Worm (Caenorhabditis elegans) whole organism, young adult: ENCODE measurements around the gene cmtr-1.

ENCODE experiments used
- B0261.1 ChIP-seq: sonication (generic microtip); optimal IDR thresholded peaks from 2 replicates; lab custom pipeline; 2016; ENCODE audit warnings: mild to moderate bottlenecking, missing genetic modification characterization, moderate library complexity, missing compliant biosample characterization
- B0336.3 ChIP-seq: fragments of 200-800 bp; sonication (Bioruptor generic); IDR thresholded peaks from 2 replicates; pipeline ENCODE4 v1.3.6; 2022; ENCODE audit warnings: missing genetic modification characterization, missing compliant biosample characterization
- C06A6.2 ChIP-seq: fragments of 200-800 bp; sonication (Bioruptor generic); conservative IDR thresholded peaks from 2 replicates; pipeline ENCODE4 v1.3.6; 2022; ENCODE audit warnings: missing genetic modification characterization, missing compliant biosample characterization
- F10E7.11 ChIP-seq: sonication (generic microtip); optimal IDR thresholded peaks from 2 replicates; lab custom pipeline; 2017; ENCODE audit warnings: mild to moderate bottlenecking, missing genetic modification characterization, moderate library complexity, missing compliant biosample characterization
- F22D6.2 ChIP-seq: sonication (generic microtip); optimal IDR thresholded peaks from 2 replicates; lab custom pipeline; 2016; ENCODE audit warnings: mild to moderate bottlenecking, missing genetic modification characterization, missing compliant biosample characterization
- F33H1.4 ChIP-seq: fragments of 200-800 bp; sonication (Bioruptor generic); IDR thresholded peaks from 2 replicates; pipeline ENCODE4 v1.3.6; 2022; ENCODE audit warnings: missing genetic modification reagents, missing genetic modification characterization, missing compliant biosample characterization
- F37B4.10 ChIP-seq: fragments of 200-800 bp; sonication (Bioruptor generic); IDR thresholded peaks from 2 replicates; pipeline ENCODE4 v1.3.6; 2022; ENCODE audit warnings: missing genetic modification characterization, missing compliant biosample characterization
- F49E8.2 ChIP-seq: sonication (generic microtip); optimal IDR thresholded peaks from 3 replicates; lab custom pipeline; 2017; ENCODE audit warnings: missing genetic modification characterization, mild to moderate bottlenecking, missing compliant biosample characterization, antibody characterized with exemption, moderate library complexity; ENCODE audit not compliant: insufficient read depth
- F57A8.1 ChIP-seq: fragments of 200-800 bp; sonication (Bioruptor generic); optimal IDR thresholded peaks from 2 replicates; lab custom pipeline; 2018; ENCODE audit warnings: mild to moderate bottlenecking, missing genetic modification characterization, moderate library complexity, missing compliant biosample characterization
- K12H6.12 ChIP-seq: fragments of 200-800 bp; sonication (Bioruptor generic); optimal IDR thresholded peaks from 2 replicates; lab custom pipeline; 2018; ENCODE audit warnings: mild to moderate bottlenecking, missing genetic modification characterization, missing compliant biosample characterization
- T26A5.8 ChIP-seq: sonication (generic microtip); optimal IDR thresholded peaks from 2 replicates; lab custom pipeline; 2016; ENCODE audit warnings: missing genetic modification characterization, missing compliant biosample characterization
- Y53G8AR.9 ChIP-seq: fragments of 200-800 bp; sonication (Bioruptor generic); conservative IDR thresholded peaks from 2 replicates; pipeline ENCODE4 v1.3.6; 2022; ENCODE audit warnings: missing genetic modification reagents, missing genetic modification characterization, missing compliant biosample characterization
- Y56A3A.18 ChIP-seq: fragments of 200-800 bp; sonication (Bioruptor generic); IDR thresholded peaks from 2 replicates; pipeline ENCODE4 v1.3.6; 2022; ENCODE audit warnings: missing genetic modification reagents, missing genetic modification characterization, missing compliant biosample characterization
- Y67H2A.10 ChIP-seq: fragments of 200-800 bp; sonication (Bioruptor generic); conservative IDR thresholded peaks from 2 replicates; pipeline ENCODE4 v1.3.6; 2022; ENCODE audit warnings: missing genetic modification reagents, missing genetic modification characterization, missing compliant biosample characterization
- Y79H2A.3 ChIP-seq: fragments of 200-800 bp; sonication (Bioruptor generic); conservative IDR thresholded peaks from 2 replicates; pipeline ENCODE4 v1.3.6; 2022; ENCODE audit warnings: missing genetic modification reagents, missing genetic modification characterization, missing compliant biosample characterization
- ama-1 ChIP-seq, 3 experiments: fragments of 150-350 bp in 1 of 3; sonication (generic microtip) in 2 of 3; optimal IDR thresholded peaks; 2 replicates each; lab custom pipeline; 2014 to 2018; ENCODE audit warnings: missing biosample characterization in 2 of 3, missing genetic modification characterization in 2 of 3, missing genetic modification reagents in 2 of 3
- attf-6 ChIP-seq: fragments of 200-800 bp; sonication (Bioruptor generic); IDR thresholded peaks from 2 replicates; pipeline ENCODE4 v1.3.6; 2022; ENCODE audit warnings: missing genetic modification reagents, missing genetic modification characterization, missing compliant biosample characterization
- ccch-3 ChIP-seq: fragments of 200-800 bp; sonication (Bioruptor generic); optimal IDR thresholded peaks from 2 replicates; lab custom pipeline; 2018; ENCODE audit warnings: mild to moderate bottlenecking, missing genetic modification characterization, missing compliant biosample characterization
- ceh-79 ChIP-seq: sonication (generic microtip); optimal IDR thresholded peaks from 2 replicates; lab custom pipeline; 2017; ENCODE audit warnings: mild to moderate bottlenecking, missing genetic modification characterization, missing compliant biosample characterization
- ceh-91 ChIP-seq: fragments of 200-800 bp; sonication (Bioruptor generic); IDR thresholded peaks from 2 replicates; pipeline ENCODE4 v1.3.6; 2022; ENCODE audit warnings: missing genetic modification reagents, missing genetic modification characterization, missing compliant biosample characterization
- die-1 ChIP-seq: sonication (generic microtip); optimal IDR thresholded peaks from 2 replicates; lab custom pipeline; 2016; ENCODE audit warnings: missing genotype, mild to moderate bottlenecking, missing genetic modification characterization, missing compliant biosample characterization
- efl-1 ChIP-seq: fragments of 150-350 bp; optimal IDR thresholded peaks from 2 replicates; lab custom pipeline; 2014; ENCODE audit warnings: missing biosample characterization, missing genetic modification reagents, missing genetic modification characterization
- egrh-3 ChIP-seq: fragments of 200-800 bp; sonication (Bioruptor generic); IDR thresholded peaks from 2 replicates; pipeline ENCODE4 v1.3.6; 2022; ENCODE audit warnings: missing genetic modification reagents, missing genetic modification characterization, missing compliant biosample characterization
- ekl-4 ChIP-seq: fragments of 200-800 bp; sonication (Bioruptor generic); IDR thresholded peaks from 2 replicates; pipeline ENCODE4 v1.3.6; 2022; ENCODE audit warnings: missing genetic modification reagents, missing genetic modification characterization, missing compliant biosample characterization
- hmg-1.2 ChIP-seq: fragments of 200-800 bp; sonication (Bioruptor generic); IDR thresholded peaks from 2 replicates; pipeline ENCODE4 v1.3.6; 2022; ENCODE audit warnings: missing genetic modification reagents, missing genetic modification characterization, missing compliant biosample characterization
- hmg-20 ChIP-seq: fragments of 200-800 bp; sonication (Bioruptor generic); IDR thresholded peaks from 2 replicates; pipeline ENCODE4 v1.3.6; 2022; ENCODE audit warnings: missing genetic modification reagents, missing genetic modification characterization, missing compliant biosample characterization
- let-526 ChIP-seq: fragments of 200-800 bp; sonication (Bioruptor generic); IDR thresholded peaks from 2 replicates; pipeline ENCODE4 v1.3.6; 2022; ENCODE audit warnings: missing genetic modification reagents, missing genetic modification characterization, missing compliant biosample characterization
- lin-26 ChIP-seq: fragments of 200-800 bp; sonication (Bioruptor generic); IDR thresholded peaks from 2 replicates; pipeline ENCODE4 v1.3.6; 2022; ENCODE audit warnings: missing genetic modification reagents, missing genetic modification characterization, missing compliant biosample characterization
- lin-35 ChIP-seq, 3 experiments: fragments of 150-350 bp in 2 of 3; sonication (generic microtip) in 1 of 3; optimal IDR thresholded peaks; 2 replicates each; lab custom pipeline; 2014 to 2018; ENCODE audit warnings: missing biosample characterization in 3 of 3, missing genetic modification characterization in 3 of 3, missing genetic modification reagents in 3 of 3
- lsl-1 ChIP-seq: fragments of 200-800 bp; sonication (Bioruptor generic); optimal IDR thresholded peaks from 2 replicates; lab custom pipeline; 2018; ENCODE audit warnings: mild to moderate bottlenecking, missing genetic modification characterization, moderate library complexity, missing compliant biosample characterization
- lsy-27 ChIP-seq: sonication (generic microtip); optimal IDR thresholded peaks from 2 replicates; lab custom pipeline; 2017; ENCODE audit warnings: missing genetic modification characterization, mild to moderate bottlenecking, missing compliant biosample characterization, antibody characterized with exemption, missing genotype, borderline replicate concordance; ENCODE audit not compliant: insufficient read depth
- madf-10 ChIP-seq: sonication (generic microtip); optimal IDR thresholded peaks from 2 replicates; lab custom pipeline; 2016; ENCODE audit warnings: mild to moderate bottlenecking, missing genetic modification characterization, missing compliant biosample characterization
- madf-3 ChIP-seq: fragments of 200-800 bp; sonication (Bioruptor generic); IDR thresholded peaks from 2 replicates; pipeline ENCODE4 v1.3.6; 2022; ENCODE audit warnings: missing genetic modification reagents, missing genetic modification characterization, missing compliant biosample characterization
- madf-8 ChIP-seq: fragments of 200-800 bp; sonication (Bioruptor generic); conservative IDR thresholded peaks from 2 replicates; pipeline ENCODE4 v1.3.6; 2022; ENCODE audit warnings: missing genetic modification reagents, missing genetic modification characterization, missing compliant biosample characterization
- mcd-1 ChIP-seq: fragments of 200-800 bp; sonication (Bioruptor generic); IDR thresholded peaks from 2 replicates; pipeline ENCODE4 v1.3.6; 2022; ENCODE audit warnings: missing genetic modification reagents, missing genetic modification characterization, missing compliant biosample characterization
- mxl-1 ChIP-seq: sonication (generic microtip); optimal IDR thresholded peaks from 2 replicates; lab custom pipeline; 2016; ENCODE audit warnings: missing genetic modification characterization, missing compliant biosample characterization
- nhr-80 ChIP-seq: sonication (generic microtip); optimal IDR thresholded peaks from 2 replicates; lab custom pipeline; 2016; ENCODE audit warnings: missing genetic modification characterization, missing compliant biosample characterization
- rcor-1 ChIP-seq: fragments of 200-800 bp; sonication (Bioruptor generic); IDR thresholded peaks from 2 replicates; pipeline ENCODE4 v1.3.6; 2022; ENCODE audit warnings: missing genetic modification reagents, missing genetic modification characterization, missing compliant biosample characterization
- rpc-1 ChIP-seq, 2 experiments: fragments of 150-350 bp in 1 of 2; sonication (generic microtip) in 1 of 2; optimal IDR thresholded peaks; 2 replicates each; lab custom pipeline; 2014 to 2018; ENCODE audit warnings: missing biosample characterization in 1 of 2, missing genetic modification characterization in 1 of 2, missing genetic modification reagents in 1 of 2, missing genotype in 1 of 2
- snpc-1.1 ChIP-seq: sonication (generic microtip); optimal IDR thresholded peaks from 2 replicates; lab custom pipeline; 2017; ENCODE audit warnings: missing genetic modification characterization, mild to moderate bottlenecking, missing compliant biosample characterization, antibody characterized with exemption, moderate library complexity, missing genotype, missing genetic modification reagents; ENCODE audit not compliant: insufficient read depth
- sptf-2 ChIP-seq: fragments of 200-800 bp; sonication (Bioruptor generic); optimal IDR thresholded peaks from 2 replicates; lab custom pipeline; 2018; ENCODE audit warnings: mild to moderate bottlenecking, missing genetic modification characterization, missing compliant biosample characterization
- tbx-9 ChIP-seq: sonication (generic microtip); optimal IDR thresholded peaks from 2 replicates; lab custom pipeline; 2016; ENCODE audit warnings: borderline replicate concordance, missing genetic modification characterization, inconsistent platforms, missing compliant biosample characterization
- tlf-1 ChIP-seq: fragments of 200-800 bp; sonication (Bioruptor generic); optimal IDR thresholded peaks from 2 replicates; lab custom pipeline; 2018; ENCODE audit warnings: mild to moderate bottlenecking, missing genetic modification characterization, missing compliant biosample characterization
- unc-62 ChIP-seq: fragments of 150-350 bp; optimal IDR thresholded peaks from 2 replicates; lab custom pipeline; 2014; ENCODE audit warnings: missing biosample characterization, missing genetic modification reagents, missing genetic modification characterization
- zim-3 ChIP-seq: sonication (generic microtip); optimal IDR thresholded peaks from 2 replicates; lab custom pipeline; 2017; ENCODE audit warnings: mild to moderate bottlenecking, missing genetic modification characterization, moderate library complexity, missing compliant biosample characterization
- ztf-25 ChIP-seq: fragments of 200-800 bp; sonication (Bioruptor generic); IDR thresholded peaks from 2 replicates; pipeline ENCODE4 v1.3.6; 2022; ENCODE audit warnings: missing genetic modification reagents, missing genetic modification characterization, missing compliant biosample characterization

cmtr-1 gene

ce11 chrII:15010366-15011235 is 15.3 kb upstream of the cmtr-1 start, which contains the start of the genes Y53F4B.9 and Y53F4B.11 (continued):
- TF ChIP-seq ceh-79 (no peak), F37B4.10 (no peak), rcor-1 (peak; percentile 83), attf-6 (GFP tag; lab: Robert Waterston, UW) (peak; percentile 81), F57A8.1 (no peak), F22D6.2 (no peak), unc-62 (GFP tag; lab: Kevin White, UChicago) (no peak), ztf-25 (GFP tag; lab: Robert Waterston, UW) (0 out of 2 replicates have a peak, but pooled peaks have one; percentile 31), B0336.3 (GFP tag; lab: Robert Waterston, UW) (peak; percentile 92), efl-1 (GFP tag; lab: Kevin White, UChicago) (peak; percentile 100), lsl-1 (peak; percentile 85), Y53G8AR.9 (GFP tag; lab: Robert Waterston, UW) (peak; percentile 90), let-526 (GFP tag; lab: Robert Waterston, UW) (no peak), F49E8.2 (peak; percentile 88), ekl-4 (GFP tag; lab: Robert Waterston, UW) (peak; percentile 88), rpc-1 (optimal IDR thresholded peaks at IDR 0.05; lab: Kevin White, UChicago) (no peak), rpc-1 (tag; optimal IDR thresholded peaks at IDR 0.05; lab: Kevin White, UChicago) (no peak), Y67H2A.10 (GFP tag; lab: Robert Waterston, UW) (no peak), ccch-3 (GFP tag; lab: Kevin White, UChicago) (no peak), F10E7.11 (tag; lab: Kevin White, UChicago) (no peak), tlf-1 (peak; percentile 90), hmg-1.2 (GFP tag; lab: Robert Waterston, UW) (peak; percentile 72), madf-8 (GFP tag; lab: Robert Waterston, UW) (peak; percentile 97), nhr-80 (tag; lab: Kevin White, UChicago) (no peak), lin-26 (GFP tag; lab: Robert Waterston, UW) (0 out of 2 replicates have a peak, but pooled peaks have one; percentile 10), ceh-91 (GFP tag; lab: Robert Waterston, UW) (peak; percentile 97), K12H6.12 (tag; lab: Kevin White, UChicago) (no peak), lsy-27 (tag; lab: Kevin White, UChicago) (no peak), T26A5.8 (tag; lab: Kevin White, UChicago) (no peak), C06A6.2 (no peak), sptf-2 (GFP tag; lab: Kevin White, UChicago) (no peak), ama-1 (optimal IDR thresholded peaks at IDR 0.05; lab: Kevin White, UChicago) (no peak), ama-1 (GFP tag; optimal IDR thresholded peaks at IDR 0.05; lab: Kevin White, UChicago) (no peak), F33H1.4 (GFP tag; lab: Robert Waterston, UW) (peak; percentile 88), Y79H2A.3 (GFP tag; lab: Robert Waterston, UW) (0 out of 2 replicates have a peak, but pooled peaks have one; percentile 13), egrh-3 (GFP tag; lab: Robert Waterston, UW) (peak; percentile 32; the same call in 1 of the 2 replicates), lin-35 (GFP tag; optimal IDR thresholded peaks at IDR 0.05; lab: Kevin White, UChicago) (peak; percentile 89 to 97 (median 92)), madf-10 (no peak), Y56A3A.18 (GFP tag; lab: Robert Waterston, UW) (peak; percentile 30; the same call in 1 of the 2 replicates), hmg-20 (0 out of 2 replicates have a peak, but pooled peaks have one; percentile 13), die-1 (tag; lab: Kevin White, UChicago) (no peak), B0261.1 (peak; percentile 13), mxl-1 (no peak), zim-3 (tag; lab: Kevin White, UChicago) (no peak), madf-3 (GFP tag; lab: Robert Waterston, UW) (peak; percentile 94), mcd-1 (GFP tag; lab: Robert Waterston, UW) (peak; percentile 98), snpc-1.1 (tag; lab: Kevin White, UChicago) (peak; percentile 66), tbx-9 (tag; lab: Kevin White, UChicago) (no peak)
